Fruit fly (Drosophila melanogaster): ENCODE results near the gene CG4080.

The CG4080 gene

DNA sequence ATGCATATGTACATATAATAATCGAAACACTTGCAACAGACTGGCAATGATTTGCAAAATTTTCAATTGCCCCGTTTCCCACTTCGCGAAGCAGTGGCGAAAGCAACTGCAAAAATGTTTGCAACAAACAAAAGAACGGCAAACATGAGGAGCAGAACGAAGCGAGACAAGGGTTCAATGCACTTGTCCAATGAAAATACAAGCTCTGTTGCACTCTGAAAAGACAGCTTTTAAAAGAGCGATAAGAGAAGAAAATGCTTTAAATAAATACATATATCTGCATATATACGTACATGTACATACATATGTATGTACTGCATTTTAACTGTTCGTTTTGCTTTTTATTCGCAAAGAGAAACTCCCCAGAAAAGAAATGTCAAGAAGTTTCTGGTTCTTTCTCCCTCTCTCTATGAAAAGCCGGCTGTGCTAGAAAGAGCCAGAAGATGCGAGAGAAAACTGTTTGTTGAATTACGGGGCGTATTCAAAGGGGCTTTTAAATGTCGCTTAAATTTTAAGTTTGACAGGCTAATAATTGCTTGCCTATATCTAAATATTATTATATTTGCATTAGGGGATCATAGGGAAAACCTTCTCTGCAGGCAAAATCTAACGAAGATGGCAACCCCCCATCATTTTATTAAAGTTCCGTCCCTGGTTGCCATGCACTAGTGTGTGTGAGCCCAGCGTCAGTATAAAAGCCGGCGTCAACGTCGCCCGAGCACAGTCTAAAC, 15.5 kb downstream of the CG4080 start, which contains the start of gene Hsp27 (continued):
- TF ChIP-seq CG32772 (GFP tag; IDR thresholded peaks at IDR 0.05) (peak; percentile 99), rib (GFP tag; IDR thresholded peaks at IDR 0.05) (peak; percentile 96), Atf6 (GFP tag; IDR thresholded peaks at IDR 0.05) (peak; percentile 97), CG18476 (GFP tag; optimal IDR thresholded peaks at IDR 0.05) (peak; percentile 98), esg (GFP tag; conservative IDR thresholded peaks at IDR 0.05) (peak; percentile 95), CG8924 (tag; optimal IDR thresholded peaks at IDR 0.05) (peak; percentile 98), Dp (GFP tag; optimal IDR thresholded peaks at IDR 0.05) (peak; percentile 32), MBD-R2 (GFP tag; IDR thresholded peaks at IDR 0.05) (peak; percentile 96), CG18619 (GFP tag; optimal IDR thresholded peaks at IDR 0.05) (peak; percentile 97), CG15514 (GFP tag; optimal IDR thresholded peaks at IDR 0.05) (peak; percentile 93), CG7357 (GFP tag; IDR thresholded peaks at IDR 0.05) (peak; percentile 96), CG10321 (GFP tag; IDR thresholded peaks at IDR 0.05) (peak; percentile 80), Hr51 (GFP tag; optimal IDR thresholded peaks at IDR 0.05) (peak; percentile 91 to 97), HLHmδ (GFP tag; optimal IDR thresholded peaks at IDR 0.05) (no peak), tx (GFP tag; optimal IDR thresholded peaks at IDR 0.05) (peak; percentile 70), CG10147 (GFP tag; optimal IDR thresholded peaks at IDR 0.05) (peak; percentile 96), CG15269 (tag; optimal IDR thresholded peaks at IDR 0.05) (peak; percentile 97), CG12769 (tag; optimal IDR thresholded peaks at IDR 0.05) (peak; percentile 92), Fer2 (tag; optimal IDR thresholded peaks at IDR 0.05) (peak; percentile 88), HLH4C (GFP tag; IDR thresholded peaks at IDR 0.05; ENCODE audit: partially characterized antibody) (no peak), CG10565 (GFP tag; optimal IDR thresholded peaks at IDR 0.05) (peak; percentile 92), aop (GFP tag; IDR thresholded peaks at IDR 0.05) (peak; percentile 90), MESR4 (GFP tag; optimal IDR thresholded peaks at IDR 0.05) (peak; percentile 63), E2f2 (GFP tag; IDR thresholded peaks at IDR 0.05) (peak; percentile 84), NfI (GFP tag; optimal IDR thresholded peaks at IDR 0.05) (peak; percentile 97), CG2678 (tag; optimal IDR thresholded peaks at IDR 0.05) (peak; percentile 98), Rfx (GFP tag; IDR thresholded peaks at IDR 0.05) (peak; percentile 99), chif (GFP tag; optimal IDR thresholded peaks at IDR 0.05) (peak; percentile 88 to 92), CG4617 (GFP tag; optimal IDR thresholded peaks at IDR 0.05; ENCODE audit: borderline replicate concordance) (peak; percentile 96), Usf (GFP tag; optimal IDR thresholded peaks at IDR 0.05) (peak; percentile 96), Abd-B (GFP tag; optimal IDR thresholded peaks at IDR 0.05) (peak; percentile 97), CkIIα-i1 (GFP tag; IDR thresholded peaks at IDR 0.05) (peak; percentile 82), lola (GFP tag; optimal IDR thresholded peaks at IDR 0.05) (peak in 1 of 3 experiments; percentile 95), run (tag; optimal IDR thresholded peaks at IDR 0.05) (peak; percentile 95), fd102C (GFP tag; optimal IDR thresholded peaks at IDR 0.05) (peak; percentile 55), zen2 (GFP tag; IDR thresholded peaks at IDR 0.05; ENCODE audit: partially characterized antibody) (no peak), CG6854 (GFP tag; optimal IDR thresholded peaks at IDR 0.05) (peak; percentile 95), kah (GFP tag; optimal IDR thresholded peaks at IDR 0.05) (peak; percentile 91), dan (GFP tag; IDR thresholded peaks at IDR 0.05) (peak; percentile 94), CG4707 (GFP tag; optimal IDR thresholded peaks at IDR 0.05) (peak; percentile 92), CG34376 (GFP tag; optimal IDR thresholded peaks at IDR 0.05) (peak; percentile 94), trh (GFP tag; optimal IDR thresholded peaks at IDR 0.05) (peak; percentile 96), CG10209 (GFP tag; optimal IDR thresholded peaks at IDR 0.05) (peak; percentile 98), crp (GFP tag; optimal IDR thresholded peaks at IDR 0.05) (peak; percentile 4 to 66), gt (GFP tag; IDR thresholded peaks at IDR 0.05) (peak; percentile 97), Taf1 (GFP tag; IDR thresholded peaks at IDR 0.05) (peak; percentile 97), CG6175 (GFP tag; IDR thresholded peaks at IDR 0.05) (peak; percentile 97), CG15073 (GFP tag; optimal IDR thresholded peaks at IDR 0.05) (peak; percentile 85)

All from whole organism, embryonic.